Worm (Caenorhabditis elegans) whole organism, young adult: Measurements from ENCODE around the gene C34C6.9.

ENCODE experiments used
- B0019.2 ChIP-seq: fragments of 200-800 bp; sonication (Bioruptor generic); conservative IDR thresholded peaks from 2 replicates; pipeline ENCODE4 v1.3.6; 2022; ENCODE audit warnings: missing genetic modification reagents, missing genetic modification characterization, missing compliant biosample characterization
- B0261.1 ChIP-seq: sonication (generic microtip); optimal IDR thresholded peaks from 2 replicates; lab custom pipeline; 2016; ENCODE audit warnings: mild to moderate bottlenecking, missing genetic modification characterization, moderate library complexity, missing compliant biosample characterization
- C06A6.2 ChIP-seq: fragments of 200-800 bp; sonication (Bioruptor generic); conservative IDR thresholded peaks from 2 replicates; pipeline ENCODE4 v1.3.6; 2022; ENCODE audit warnings: missing genetic modification characterization, missing compliant biosample characterization
- F10E7.11 ChIP-seq: sonication (generic microtip); optimal IDR thresholded peaks from 2 replicates; lab custom pipeline; 2017; ENCODE audit warnings: mild to moderate bottlenecking, missing genetic modification characterization, moderate library complexity, missing compliant biosample characterization
- F57A8.1 ChIP-seq: fragments of 200-800 bp; sonication (Bioruptor generic); optimal IDR thresholded peaks from 2 replicates; lab custom pipeline; 2018; ENCODE audit warnings: mild to moderate bottlenecking, missing genetic modification characterization, moderate library complexity, missing compliant biosample characterization
- K11D2.4 ChIP-seq: fragments of 200-800 bp; sonication (Bioruptor generic); IDR thresholded peaks from 2 replicates; pipeline ENCODE4 v1.3.6; 2022; ENCODE audit warnings: missing genetic modification reagents, missing genetic modification characterization, missing compliant biosample characterization
- K12H6.12 ChIP-seq: fragments of 200-800 bp; sonication (Bioruptor generic); optimal IDR thresholded peaks from 2 replicates; lab custom pipeline; 2018; ENCODE audit warnings: mild to moderate bottlenecking, missing genetic modification characterization, missing compliant biosample characterization
- Y53F4B.3 ChIP-seq: fragments of 200-800 bp; sonication (Bioruptor generic); IDR thresholded peaks from 2 replicates; pipeline ENCODE4 v1.3.6; 2022; ENCODE audit warnings: missing genetic modification reagents, missing genetic modification characterization, missing compliant biosample characterization
- Y79H2A.3 ChIP-seq: fragments of 200-800 bp; sonication (Bioruptor generic); conservative IDR thresholded peaks from 2 replicates; pipeline ENCODE4 v1.3.6; 2022; ENCODE audit warnings: missing genetic modification reagents, missing genetic modification characterization, missing compliant biosample characterization
- ZK185.1 ChIP-seq: sonication (generic microtip); optimal IDR thresholded peaks from 2 replicates; lab custom pipeline; 2016; ENCODE audit warnings: mild to moderate bottlenecking, missing genetic modification characterization, missing compliant biosample characterization; ENCODE audit not compliant: poor library complexity, severe bottlenecking
- aptf-2 ChIP-seq: fragments of 200-800 bp; sonication (Bioruptor generic); conservative IDR thresholded peaks from 2 replicates; pipeline ENCODE4 v1.3.6; 2022; ENCODE audit warnings: missing genetic modification reagents, missing genetic modification characterization, missing compliant biosample characterization
- atf-7 ChIP-seq: sonication (generic microtip); optimal IDR thresholded peaks from 2 replicates; lab custom pipeline; 2017; ENCODE audit warnings: mild to moderate bottlenecking, missing genetic modification characterization, missing compliant biosample characterization
- attf-3 ChIP-seq: fragments of 200-800 bp; sonication (Bioruptor generic); conservative IDR thresholded peaks from 2 replicates; pipeline ENCODE4 v1.3.6; 2022; ENCODE audit warnings: missing genetic modification reagents, missing genetic modification characterization, missing compliant biosample characterization
- ceh-79 ChIP-seq: sonication (generic microtip); optimal IDR thresholded peaks from 2 replicates; lab custom pipeline; 2017; ENCODE audit warnings: mild to moderate bottlenecking, missing genetic modification characterization, missing compliant biosample characterization
- chd-7 ChIP-seq: sonication (generic microtip); optimal IDR thresholded peaks from 2 replicates; lab custom pipeline; 2016; ENCODE audit warnings: mild to moderate bottlenecking, missing genetic modification characterization, moderate library complexity, missing compliant biosample characterization
- dpl-1 ChIP-seq: fragments of 150-350 bp; optimal IDR thresholded peaks from 2 replicates; lab custom pipeline; 2014; ENCODE audit warnings: missing biosample characterization, missing genetic modification reagents, missing genetic modification characterization
- ets-4 ChIP-seq: fragments of 200-800 bp; sonication (Bioruptor generic); optimal IDR thresholded peaks from 2 replicates; lab custom pipeline; 2018; ENCODE audit warnings: mild to moderate bottlenecking, missing genetic modification characterization, missing compliant biosample characterization
- hmg-1.2 ChIP-seq: fragments of 200-800 bp; sonication (Bioruptor generic); IDR thresholded peaks from 2 replicates; pipeline ENCODE4 v1.3.6; 2022; ENCODE audit warnings: missing genetic modification reagents, missing genetic modification characterization, missing compliant biosample characterization
- madf-10 ChIP-seq: sonication (generic microtip); optimal IDR thresholded peaks from 2 replicates; lab custom pipeline; 2016; ENCODE audit warnings: mild to moderate bottlenecking, missing genetic modification characterization, missing compliant biosample characterization
- madf-8 ChIP-seq: fragments of 200-800 bp; sonication (Bioruptor generic); conservative IDR thresholded peaks from 2 replicates; pipeline ENCODE4 v1.3.6; 2022; ENCODE audit warnings: missing genetic modification reagents, missing genetic modification characterization, missing compliant biosample characterization
- nfya-2 ChIP-seq: fragments of 200-800 bp; sonication (Bioruptor generic); IDR thresholded peaks from 2 replicates; pipeline ENCODE4 v1.3.6; 2022; ENCODE audit warnings: missing genetic modification reagents, missing genetic modification characterization, missing compliant biosample characterization
- nhr-120 ChIP-seq: fragments of 200-800 bp; sonication (Bioruptor generic); IDR thresholded peaks from 2 replicates; pipeline ENCODE4 v1.3.6; 2022; ENCODE audit warnings: missing genetic modification characterization, missing compliant biosample characterization
- nhr-179 ChIP-seq: sonication (generic microtip); optimal IDR thresholded peaks from 2 replicates; lab custom pipeline; 2016; ENCODE audit warnings: mild to moderate bottlenecking, missing genetic modification characterization, missing compliant biosample characterization
- pbrm-1 ChIP-seq: fragments of 200-800 bp; sonication (Bioruptor generic); IDR thresholded peaks from 2 replicates; pipeline ENCODE4 v1.3.6; 2022; ENCODE audit warnings: missing genetic modification reagents, missing genetic modification characterization, missing compliant biosample characterization
- rcor-1 ChIP-seq: fragments of 200-800 bp; sonication (Bioruptor generic); IDR thresholded peaks from 2 replicates; pipeline ENCODE4 v1.3.6; 2022; ENCODE audit warnings: missing genetic modification reagents, missing genetic modification characterization, missing compliant biosample characterization
- sea-2 ChIP-seq: fragments of 200-800 bp; sonication (Bioruptor generic); IDR thresholded peaks from 2 replicates; pipeline ENCODE4 v1.3.6; 2022; ENCODE audit warnings: missing genetic modification characterization, missing compliant biosample characterization
- snpc-4 ChIP-seq, 5 experiments: fragments of 150-350 bp in 1 of 5; sonication (generic microtip) in 4 of 5; optimal IDR thresholded peaks; 2 replicates each; lab custom pipeline; 2014 to 2018; ENCODE audit warnings: missing genetic modification characterization in 5 of 5, missing biosample characterization in 3 of 5, antibody characterized with exemption in 2 of 5, mild to moderate bottlenecking in 2 of 5, missing compliant biosample characterization in 2 of 5, missing genotype in 2 of 5, moderate library complexity in 2 of 5, missing genetic modification reagents in 1 of 5
- tlf-1 ChIP-seq: fragments of 200-800 bp; sonication (Bioruptor generic); optimal IDR thresholded peaks from 2 replicates; lab custom pipeline; 2018; ENCODE audit warnings: mild to moderate bottlenecking, missing genetic modification characterization, missing compliant biosample characterization
- xnd-1 ChIP-seq: sonication (generic microtip); optimal IDR thresholded peaks from 2 replicates; lab custom pipeline; 2016; ENCODE audit warnings: missing genotype, missing genetic modification reagents, missing genetic modification characterization, missing compliant biosample characterization

The C34C6.9 gene

ce11 chrII:8683933-8684332 is 1.8 kb upstream of the C34C6.9 start (continued):
- TF ChIP-seq Y53F4B.3 (GFP tag; lab: Robert Waterston, UW) (no peak), dpl-1 (GFP tag; lab: Kevin White, UChicago) (peak; percentile 34), chd-7 (tag; lab: Kevin White, UChicago) (no peak), hmg-1.2 (GFP tag; lab: Robert Waterston, UW) (0 out of 2 replicates have a peak, but pooled peaks have one; percentile 25), snpc-4 (GFP tag; optimal IDR thresholded peaks at IDR 0.05; lab: Kevin White, UChicago) (no peak), snpc-4 (tag; optimal IDR thresholded peaks at IDR 0.05; lab: Kevin White, UChicago) (no peak), ceh-79 (tag; lab: Kevin White, UChicago) (no peak), madf-8 (GFP tag; lab: Robert Waterston, UW) (peak; percentile 44; the same call in 1 of the 2 replicates), ZK185.1 (tag; lab: Kevin White, UChicago) (no peak)

DNA sequence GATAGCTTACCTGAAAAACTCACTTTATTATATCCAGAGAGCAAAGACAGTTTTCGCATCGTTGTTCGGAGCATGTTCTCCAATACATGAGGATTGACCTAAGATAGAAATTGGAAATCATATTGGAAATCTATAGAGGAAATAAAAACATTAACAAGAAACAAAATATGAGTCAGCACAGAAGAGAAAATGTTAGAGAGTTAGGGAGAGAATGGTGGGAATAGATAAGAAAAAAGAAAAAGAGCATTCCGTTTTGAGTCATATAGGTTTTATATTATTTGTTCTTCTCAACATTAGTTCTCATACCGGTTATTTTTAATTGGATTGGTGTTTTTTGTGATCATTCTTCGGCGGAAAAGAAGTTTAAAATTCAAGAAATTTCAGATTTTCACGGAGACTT is 899 bp upstream of the C34C6.9 start, which contains the start of gene hgap-2:
Gene hgap-2 (minus strand): TSS at position 101 of the 400 bp plus-strand sequence.
- no peak for TF ChIP-seq B0261.1 (tag; lab: Kevin White, UChicago)
- TF ChIP-seq, all 124 proteins: peak for 0

DNA sequence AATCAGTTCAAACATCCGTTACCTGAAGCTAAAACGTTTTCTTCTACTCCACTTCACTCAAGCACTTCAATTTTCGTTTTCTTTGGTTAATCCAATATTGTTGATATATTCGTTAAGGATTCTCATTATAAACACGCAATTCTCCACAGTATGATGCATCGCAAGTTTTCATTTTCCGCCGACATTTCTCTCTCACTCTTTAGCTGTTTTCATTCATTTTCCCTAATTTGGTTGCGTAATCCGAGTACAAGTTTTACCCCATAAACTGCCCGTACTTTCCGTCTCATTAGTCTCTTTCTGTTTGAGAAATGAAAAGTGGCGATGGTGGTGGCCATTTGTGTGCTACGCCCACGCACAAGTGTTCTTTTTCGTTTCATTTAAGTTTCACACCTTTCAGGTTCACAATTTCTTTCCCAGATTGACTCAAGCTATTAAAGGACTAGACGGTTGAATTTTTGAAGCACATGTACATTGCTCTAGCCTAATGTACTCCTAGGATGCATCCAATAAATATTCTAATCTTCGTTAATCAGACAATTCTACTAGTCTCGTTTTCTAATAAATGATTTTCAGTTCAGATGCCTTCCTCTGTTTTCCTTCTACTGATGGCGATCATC is 5.7 kb downstream of the C34C6.9 start, which contains the start of gene C34C6.3:
Gene C34C6.3 (plus strand): TSS at position 567 of the 617 bp plus-strand sequence.
- TF ChIP-seq xnd-1 (tag; lab: Kevin White, UChicago) (no peak), F57A8.1 (no peak), hmg-1.2 (GFP tag; lab: Robert Waterston, UW) (no peak), madf-8 (GFP tag; lab: Robert Waterston, UW) (no peak), C06A6.2 (GFP tag; lab: Robert Waterston, UW) (no peak), B0019.2 (no peak), atf-7 (no peak), sea-2 (GFP tag; lab: Robert Waterston, UW) (no peak)

DNA sequence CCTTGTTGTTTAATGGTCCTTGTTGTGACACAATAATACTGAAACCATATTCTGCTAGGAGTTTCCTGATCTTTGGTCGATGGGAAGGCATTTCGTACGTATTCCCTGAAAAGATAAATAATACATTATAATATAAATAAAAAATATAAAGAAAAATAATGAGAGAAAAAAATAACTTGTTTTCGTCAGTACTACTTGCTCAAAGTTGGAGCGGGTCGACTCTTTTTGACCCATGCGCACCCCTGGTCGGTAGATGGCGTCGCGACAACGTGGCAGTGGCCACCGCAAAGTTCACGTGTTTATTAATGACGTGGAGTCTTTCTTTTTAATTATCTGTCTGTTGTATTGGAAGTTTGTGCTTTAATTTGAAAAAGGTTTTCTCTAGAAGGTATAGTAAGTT is 10.1 kb downstream of the C34C6.9 start, which contains the start of gene C34C6.10:
Gene C34C6.10 (minus strand): TSS at position 101 of the 400 bp plus-strand sequence.
- TF ChIP-seq rcor-1 (GFP tag; lab: Robert Waterston, UW) (no peak), pbrm-1 (GFP tag; lab: Robert Waterston, UW) (no peak), nhr-179 (tag; lab: Kevin White, UChicago) (no peak), K11D2.4 (no peak), nhr-120 (GFP tag; lab: Robert Waterston, UW) (no peak), attf-3 (GFP tag; lab: Robert Waterston, UW) (no peak), F57A8.1 (no peak), F10E7.11 (no peak), Y79H2A.3 (GFP tag; lab: Robert Waterston, UW) (no peak), aptf-2 (GFP tag; lab: Robert Waterston, UW) (no peak), tlf-1 (GFP tag; lab: Kevin White, UChicago) (no peak), nfya-2 (GFP tag; lab: Robert Waterston, UW) (no peak), madf-10 (tag; lab: Kevin White, UChicago) (no peak)

DNA sequence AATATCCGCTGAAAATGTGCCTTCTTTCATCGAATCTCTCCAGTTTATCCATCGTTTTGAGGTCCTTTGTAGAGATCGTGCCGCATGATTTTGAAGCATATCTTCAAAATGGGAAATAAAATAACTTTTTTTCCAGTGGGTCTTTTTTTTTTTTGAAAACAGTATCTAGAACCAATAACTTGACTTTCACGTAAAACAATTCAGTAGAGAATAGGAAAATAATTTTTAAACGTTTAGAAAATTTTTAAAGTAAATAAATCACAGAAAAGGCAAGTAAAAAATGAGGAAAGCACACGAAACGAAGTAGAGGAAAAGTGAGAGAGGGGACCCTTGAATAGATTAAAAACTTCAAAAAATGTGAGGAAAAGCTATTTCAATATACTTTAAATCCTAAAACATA is 13.1 kb downstream of the C34C6.9 start, which contains the start of gene chdh-1:
Gene chdh-1 (minus strand): TSS at position 101 of the 400 bp plus-strand sequence.
- no peak for TF ChIP-seq ets-4 (GFP tag; lab: Kevin White, UChicago)
- no peak for TF ChIP-seq K12H6.12
- TF ChIP-seq F10E7.11, result peak; percentile 15
